Fruit fly (Drosophila melanogaster) whole organism, prepupa: ENCODE measurements around the gene Phb1.

Source experiments
- CG10669 ChIP-seq: fragments of 200-800 bp; sonication (Bioruptor generic); optimal IDR thresholded peaks from 3 replicates; lab custom pipeline; 2018; ENCODE audit warnings: missing biosample characterization, mild to moderate bottlenecking, missing genetic modification characterization, moderate library complexity
- CG11294 ChIP-seq: fragments of 200-800 bp; sonication (Bioruptor generic); IDR thresholded peaks from 2 replicates; pipeline ENCODE4 v1.3.6; 2022; ENCODE audit warnings: missing biosample characterization, missing genetic modification characterization
- CG11762 ChIP-seq: fragments of 200-800 bp; sonication (Bioruptor generic); optimal IDR thresholded peaks from 3 replicates; lab custom pipeline; 2016; ENCODE audit warnings: missing biosample characterization, missing genetic modification characterization; ENCODE audit not compliant: insufficient read depth
- CG11902 ChIP-seq: fragments of 200-800 bp; sonication (Bioruptor generic); optimal IDR thresholded peaks from 3 replicates; lab custom pipeline; 2016; ENCODE audit warnings: missing biosample characterization, missing genetic modification characterization
- CG15336 ChIP-seq: fragments of 200-800 bp; sonication (Bioruptor generic); IDR thresholded peaks from 2 replicates; pipeline ENCODE4 v1.3.6; 2022; ENCODE audit warnings: missing biosample characterization, missing genetic modification characterization
- CG1621 ChIP-seq: fragments of 200-800 bp; sonication (Bioruptor generic); optimal IDR thresholded peaks from 3 replicates; lab custom pipeline; 2018; ENCODE audit warnings: missing biosample characterization, mild to moderate bottlenecking, missing genetic modification characterization
- CG16779 ChIP-seq: fragments of 200-800 bp; sonication (Bioruptor generic); optimal IDR thresholded peaks from 3 replicates; lab custom pipeline; 2017; ENCODE audit warnings: missing biosample characterization, mild to moderate bottlenecking, missing genetic modification characterization
- CG31627 ChIP-seq: fragments of 200-800 bp; sonication (Bioruptor generic); optimal IDR thresholded peaks from 3 replicates; lab custom pipeline; 2016; ENCODE audit warnings: missing biosample characterization, missing genetic modification characterization
- CG32006 ChIP-seq: fragments of 200-800 bp; sonication (Bioruptor generic); optimal IDR thresholded peaks from 3 replicates; lab custom pipeline; 2017; ENCODE audit warnings: missing biosample characterization, mild to moderate bottlenecking, missing genetic modification characterization
- CG34406 ChIP-seq: fragments of 200-800 bp; sonication (Bioruptor generic); optimal IDR thresholded peaks from 3 replicates; lab custom pipeline; 2016; ENCODE audit warnings: missing biosample characterization, missing genetic modification characterization
- CG3919 ChIP-seq: fragments of 200-800 bp; sonication (Bioruptor generic); optimal IDR thresholded peaks from 3 replicates; lab custom pipeline; 2016; ENCODE audit warnings: missing biosample characterization, missing genetic modification characterization
- CG4318 ChIP-seq: fragments of 200-800 bp; sonication (Bioruptor generic); optimal IDR thresholded peaks from 3 replicates; lab custom pipeline; 2017; ENCODE audit warnings: missing biosample characterization, mild to moderate bottlenecking, missing genetic modification characterization
- CG6163 ChIP-seq: fragments of 200-800 bp; sonication (Bioruptor generic); IDR thresholded peaks from 3 replicates; pipeline ENCODE4 v1.3.6; 2022; ENCODE audit warnings: missing biosample characterization, missing genetic modification characterization
- CG6276 ChIP-seq: fragments of 200-800 bp; sonication (Bioruptor generic); optimal IDR thresholded peaks from 2 replicates; lab custom pipeline; 2017; ENCODE audit warnings: missing biosample characterization, mild to moderate bottlenecking, missing genetic modification characterization
- CG6792 ChIP-seq: fragments of 200-800 bp; sonication (Bioruptor generic); optimal IDR thresholded peaks from 3 replicates; lab custom pipeline; 2016; ENCODE audit warnings: missing biosample characterization, missing genetic modification characterization
- CG6808 ChIP-seq: fragments of 200-800 bp; sonication (Bioruptor generic); optimal IDR thresholded peaks from 3 replicates; lab custom pipeline; 2017; ENCODE audit warnings: missing biosample characterization, missing genetic modification characterization, mild to moderate bottlenecking, moderate library complexity, missing genetic modification reagents
- CG6854 ChIP-seq: fragments of 200-800 bp; sonication (Bioruptor generic); optimal IDR thresholded peaks from 2 replicates; lab custom pipeline; 2017; ENCODE audit warnings: missing biosample characterization, mild to moderate bottlenecking, missing genetic modification characterization
- CG7368 ChIP-seq: fragments of 200-800 bp; sonication (Bioruptor generic); optimal IDR thresholded peaks from 3 replicates; lab custom pipeline; 2016; ENCODE audit warnings: missing biosample characterization, missing genetic modification characterization
- CG8119 ChIP-seq: fragments of 200-800 bp; sonication (Bioruptor generic); IDR thresholded peaks from 3 replicates; pipeline ENCODE4 v1.3.6; 2022; ENCODE audit warnings: missing biosample characterization, missing genetic modification characterization
- CG8319 ChIP-seq: fragments of 200-800 bp; sonication (Bioruptor generic); optimal IDR thresholded peaks from 3 replicates; lab custom pipeline; 2016; ENCODE audit warnings: missing biosample characterization, missing genetic modification characterization
- CG8632 ChIP-seq: fragments of 200-800 bp; sonication (Bioruptor generic); optimal IDR thresholded peaks from 3 replicates; lab custom pipeline; 2016; ENCODE audit warnings: missing biosample characterization, missing genetic modification characterization
- Eip75B ChIP-seq: fragments of 200-800 bp; sonication (Bioruptor generic); optimal IDR thresholded peaks from 3 replicates; lab custom pipeline; 2016; ENCODE audit warnings: missing biosample characterization, missing genetic modification characterization
- Eip78C ChIP-seq: fragments of 200-800 bp; sonication (Bioruptor generic); peaks from one replicate; lab custom pipeline; 2016; ENCODE audit warnings: missing biosample characterization, missing genetic modification characterization
- Eip93F ChIP-seq: fragments of 200-800 bp; sonication (Bioruptor generic); optimal IDR thresholded peaks from 2 replicates; lab custom pipeline; 2016; ENCODE audit warnings: missing biosample characterization, mild to moderate bottlenecking, missing genetic modification characterization
- Ets21C ChIP-seq: fragments of 200-800 bp; sonication (Bioruptor generic); optimal IDR thresholded peaks from 3 replicates; lab custom pipeline; 2016; ENCODE audit warnings: missing biosample characterization, missing genetic modification characterization
- Ets96B ChIP-seq: fragments of 200-800 bp; optimal IDR thresholded peaks from 2 replicates; lab custom pipeline; 2019; ENCODE audit warnings: missing biosample characterization, mild to moderate bottlenecking, missing genetic modification characterization, moderate library complexity
- Gug ChIP-seq: fragments of 200-800 bp; sonication (Bioruptor generic); IDR thresholded peaks from 2 replicates; pipeline ENCODE4 v1.3.6; 2022; ENCODE audit warnings: missing biosample characterization, missing genetic modification characterization
- Hr38 ChIP-seq: sonication (Bioruptor generic); optimal IDR thresholded peaks from 2 replicates; lab custom pipeline; 2016; ENCODE audit warnings: missing biosample characterization, missing genetic modification characterization
- Hr39 ChIP-seq: fragments of 200-800 bp; sonication (Bioruptor generic); optimal IDR thresholded peaks from 2 replicates; lab custom pipeline; 2016; ENCODE audit warnings: missing biosample characterization, missing genetic modification characterization
- Hr4 ChIP-seq: fragments of 200-800 bp; sonication (Bioruptor generic); optimal IDR thresholded peaks from 3 replicates; lab custom pipeline; 2016; ENCODE audit warnings: missing biosample characterization, missing genetic modification characterization
- Lpt ChIP-seq: fragments of 200-800 bp; sonication (Bioruptor generic); optimal IDR thresholded peaks from 3 replicates; lab custom pipeline; 2016; ENCODE audit warnings: missing biosample characterization, missing genetic modification characterization
- Met ChIP-seq: fragments of 200-800 bp; sonication (Bioruptor generic); optimal IDR thresholded peaks from 3 replicates; lab custom pipeline; 2016; ENCODE audit warnings: missing biosample characterization, missing genetic modification characterization
- Sox102F ChIP-seq: fragments of 200-800 bp; sonication (Bioruptor generic); optimal IDR thresholded peaks from 2 replicates; lab custom pipeline; 2016; ENCODE audit warnings: missing biosample characterization, mild to moderate bottlenecking, missing genetic modification characterization
- Sox14 ChIP-seq: fragments of 200-800 bp; sonication (Bioruptor generic); optimal IDR thresholded peaks from 3 replicates; lab custom pipeline; 2016; ENCODE audit warnings: missing biosample characterization, missing genetic modification characterization
- Sox15 ChIP-seq: fragments of 200-800 bp; sonication (Bioruptor generic); optimal IDR thresholded peaks from 3 replicates; lab custom pipeline; 2016; ENCODE audit warnings: missing biosample characterization, missing genetic modification characterization
- achi ChIP-seq: fragments of 200-800 bp; sonication (Bioruptor generic); optimal IDR thresholded peaks from 3 replicates; lab custom pipeline; 2016; ENCODE audit warnings: missing biosample characterization, missing genetic modification characterization
- acj6 ChIP-seq: fragments of 200-800 bp; sonication (Bioruptor generic); optimal IDR thresholded peaks from 3 replicates; lab custom pipeline; 2016; ENCODE audit warnings: missing biosample characterization, missing genetic modification characterization
- cyc ChIP-seq: fragments of 200-800 bp; sonication (Bioruptor generic); optimal IDR thresholded peaks from 3 replicates; lab custom pipeline; 2016; ENCODE audit warnings: missing biosample characterization, missing genetic modification characterization
- dsx ChIP-seq: fragments of 200-800 bp; optimal IDR thresholded peaks from 3 replicates; lab custom pipeline; 2019; ENCODE audit warnings: missing biosample characterization, mild to moderate bottlenecking, missing genetic modification characterization, moderate library complexity; ENCODE audit not compliant: poor library complexity, severe bottlenecking
- eg ChIP-seq: fragments of 200-800 bp; sonication (Bioruptor generic); IDR thresholded peaks from 3 replicates; pipeline ENCODE4 v1.3.6; 2022; ENCODE audit warnings: missing biosample characterization, missing genetic modification characterization
- esn ChIP-seq: fragments of 200-800 bp; sonication (Bioruptor generic); optimal IDR thresholded peaks from 2 replicates; lab custom pipeline; 2016; ENCODE audit warnings: missing biosample characterization, mild to moderate bottlenecking, missing genetic modification characterization, moderate library complexity
- fd85E ChIP-seq: fragments of 200-800 bp; sonication (Bioruptor generic); optimal IDR thresholded peaks from 3 replicates; lab custom pipeline; 2016; ENCODE audit warnings: missing biosample characterization, missing genetic modification characterization
- lz ChIP-seq: fragments of 200-800 bp; sonication (Bioruptor generic); optimal IDR thresholded peaks from 3 replicates; lab custom pipeline; 2016; ENCODE audit warnings: missing biosample characterization, missing genetic modification characterization
- pdm3 ChIP-seq: fragments of 200-800 bp; sonication (Bioruptor generic); optimal IDR thresholded peaks from 3 replicates; lab custom pipeline; 2016; ENCODE audit warnings: missing biosample characterization, missing genetic modification characterization
- ss ChIP-seq, 2 experiments: fragments of 200-800 bp; sonication (Bioruptor generic); optimal IDR thresholded peaks; 2 replicates in 1 of 2; 3 replicates in 1 of 2; lab custom pipeline; 2017 to 2018; ENCODE audit warnings: mild to moderate bottlenecking in 2 of 2, missing biosample characterization in 2 of 2, missing genetic modification characterization in 2 of 2, moderate library complexity in 1 of 2
- svp ChIP-seq: fragments of 200-800 bp; sonication (Bioruptor generic); peaks from one replicate; lab custom pipeline; 2016; ENCODE audit warnings: missing biosample characterization, missing genetic modification characterization
- topi ChIP-seq: fragments of 200-800 bp; sonication (Bioruptor generic); optimal IDR thresholded peaks from 3 replicates; lab custom pipeline; 2016; ENCODE audit warnings: missing biosample characterization, missing genetic modification characterization

Phb1 gene

dm6 chr2L:19133465-19134365 is 10.0 kb upstream of the Phb1 start, which contains the start of gene brat (continued):
- TF ChIP-seq CG6792, result no peak
- TF ChIP-seq CG11902 (GFP tag; lab: Kevin White, UChicago), result no peak
- peak; percentile 72 for TF ChIP-seq esn (GFP tag; lab: Kevin White, UChicago)
- TF ChIP-seq Hr4 (GFP tag; lab: Kevin White, UChicago), result peak; percentile 57
- no peak for TF ChIP-seq CG10669
- 0 out of 3 replicates have a peak, but pooled peaks have one; percentile 8 for TF ChIP-seq CG6163 (GFP tag; lab: Robert Waterston, UW)
- no peak for TF ChIP-seq Gug (GFP tag; lab: Robert Waterston, UW)
- no peak for TF ChIP-seq dsx (GFP tag; lab: Kevin White, UChicago)
- peak; percentile 65 for TF ChIP-seq topi (GFP tag; lab: Kevin White, UChicago)

- TF ChIP-seq Hr38 (no peak), Eip75B (GFP tag; lab: Kevin White, UChicago) (no peak), CG15336 (GFP tag; lab: Robert Waterston, UW) (no peak), Ets96B (tag; lab: Kevin White, UChicago) (peak; percentile 25), CG6854 (GFP tag; lab: Kevin White, UChicago) (peak; percentile 36), eg (GFP tag; lab: Robert Waterston, UW) (peak; percentile 65; the same call in 2 of the 3 replicates), CG6808 (no peak), Ets21C (no peak), CG10669 (no peak), Sox14 (GFP tag; lab: Kevin White, UChicago) (peak; percentile 18), Hr39 (GFP tag; lab: Kevin White, UChicago) (peak; percentile 70), CG8319 (GFP tag; lab: Kevin White, UChicago) (no peak), acj6 (GFP tag; lab: Kevin White, UChicago) (peak; percentile 74), Sox15 (peak; percentile 53), Lpt (GFP tag; lab: Kevin White, UChicago) (no peak), lz (peak; percentile 76), CG7368 (GFP tag; lab: Kevin White, UChicago) (peak; percentile 11), Eip78C (peak; percentile 71), Gug (GFP tag; lab: Robert Waterston, UW) (no peak), fd85E (GFP tag; lab: Kevin White, UChicago) (no peak), CG16779 (tag; lab: Kevin White, UChicago) (no peak), esn (GFP tag; lab: Kevin White, UChicago) (peak; percentile 80), CG8119 (GFP tag; lab: Robert Waterston, UW) (no peak), Met (GFP tag; lab: Kevin White, UChicago) (no peak), cyc (GFP tag; lab: Kevin White, UChicago) (peak; percentile 69), CG11294 (no peak; the same call in 1 of the 2 replicates), CG34406 (GFP tag; lab: Kevin White, UChicago) (peak; percentile 58), ss (GFP tag; optimal IDR thresholded peaks at IDR 0.05; lab: Kevin White, UChicago) (no peak), achi (GFP tag; lab: Kevin White, UChicago) (peak; percentile 65), svp (GFP tag; lab: Kevin White, UChicago) (no peak), CG6163 (GFP tag; lab: Robert Waterston, UW) (peak; percentile 61; the same call in 2 of the 3 replicates), CG31627 (GFP tag; lab: Kevin White, UChicago) (peak; percentile 65), Eip93F (GFP tag; lab: Kevin White, UChicago) (peak; percentile 27), dsx (GFP tag; lab: Kevin White, UChicago) (no peak), pdm3 (GFP tag; lab: Kevin White, UChicago) (peak; percentile 3), CG4318 (GFP tag; lab: Kevin White, UChicago) (no peak), CG11902 (GFP tag; lab: Kevin White, UChicago) (peak; percentile 54), CG8632 (GFP tag; lab: Kevin White, UChicago) (peak; percentile 53), CG6276 (GFP tag; lab: Kevin White, UChicago) (no peak), CG11762 (GFP tag; lab: Kevin White, UChicago) (no peak), CG3919 (GFP tag; lab: Kevin White, UChicago) (no peak), Hr4 (GFP tag; lab: Kevin White, UChicago) (no peak), CG1621 (tag; lab: Kevin White, UChicago) (peak; percentile 49), Sox102F (GFP tag; lab: Kevin White, UChicago) (no peak), CG32006 (GFP tag; lab: Kevin White, UChicago) (peak; percentile 46)
These were observed 8.3 kb upstream of the Phb1 start, which contains the start of the genes AsnRS and DCTN6-p27 for dm6 chr2L:19131905-19132402. Gene AsnRS (minus strand): TSS chr2L:19131954. Gene DCTN6-p27 (plus strand): TSS chr2L:19132323.
